Fruit fly (Drosophila melanogaster): ENCODE data around the gene retinin.

- TF ChIP-seq pan (optimal IDR thresholded peaks at IDR 0.05): no peak
- TF ChIP-seq Sp1 (GFP tag; optimal IDR thresholded peaks at IDR 0.05): no peak
- no peak for TF ChIP-seq Abd-B (GFP tag; optimal IDR thresholded peaks at IDR 0.05)
- TF ChIP-seq Rel (GFP tag; optimal IDR thresholded peaks at IDR 0.05): no peak
- no peak for TF ChIP-seq Rel (tag; optimal IDR thresholded peaks at IDR 0.05)
- TF ChIP-seq Myc (optimal IDR thresholded peaks at IDR 0.05): no peak
- TF ChIP-seq h (GFP tag; optimal IDR thresholded peaks at IDR 0.05): no peak
- no peak for TF ChIP-seq Dfd (GFP tag; optimal IDR thresholded peaks at IDR 0.05)
- TF ChIP-seq usp (GFP tag; optimal IDR thresholded peaks at IDR 0.05): no peak
- TF ChIP-seq woc (GFP tag; optimal IDR thresholded peaks at IDR 0.05): no peak
- no peak for TF ChIP-seq OdsH (GFP tag; optimal IDR thresholded peaks at IDR 0.05)
- no peak for TF ChIP-seq ey (GFP tag; optimal IDR thresholded peaks at IDR 0.05)
Observed at dm6 chr3L:16347914-16348313, 16.2 kb downstream of the retinin start, which contains the start of gene mRpS34.
